Fruit fly (Drosophila melanogaster) whole organism, embryonic: ENCODE data around the gene por.

Experiments
- Atf3 ChIP-seq: fragments of 200-800 bp; sonication (Bioruptor generic); optimal IDR thresholded peaks from 3 replicates; lab custom pipeline; 2016; ENCODE audit warnings: missing biosample characterization, missing genetic modification characterization
- B-H2 ChIP-seq: fragments of 200-800 bp; sonication (Bioruptor generic); optimal IDR thresholded peaks from 2 replicates; lab custom pipeline; 2018; ENCODE audit warnings: missing biosample characterization, mild to moderate bottlenecking, missing genetic modification characterization
- Bteb2 ChIP-seq: fragments of 200-800 bp; sonication (Bioruptor generic); optimal IDR thresholded peaks from 2 replicates; lab custom pipeline; 2016; ENCODE audit warnings: missing biosample characterization, missing genetic modification characterization
- CG10654 ChIP-seq: fragments of 200-800 bp; sonication (Bioruptor generic); optimal IDR thresholded peaks from 2 replicates; lab custom pipeline; 2016; ENCODE audit warnings: missing biosample characterization, missing genetic modification characterization
- CG11093 ChIP-seq: fragments of 200-800 bp; sonication (Bioruptor generic); IDR thresholded peaks from 3 replicates; pipeline ENCODE4 v1.3.6; 2022; ENCODE audit warnings: missing biosample characterization, missing genetic modification characterization
- CG11247 ChIP-seq: fragments of 200-800 bp; sonication (Bioruptor generic); IDR thresholded peaks from 2 replicates; pipeline ENCODE4 v1.3.6; 2022; ENCODE audit warnings: missing biosample characterization, missing genetic modification characterization
- CG11696 ChIP-seq: fragments of 200-800 bp; sonication (Bioruptor generic); IDR thresholded peaks from 2 replicates; pipeline ENCODE4 v1.3.6; 2022; ENCODE audit warnings: missing biosample characterization, missing genetic modification characterization
- CG12219 ChIP-seq: fragments of 200-800 bp; sonication (Bioruptor generic); optimal IDR thresholded peaks from 3 replicates; lab custom pipeline; 2018; ENCODE audit warnings: missing biosample characterization, mild to moderate bottlenecking, missing genetic modification characterization
- CG12769 ChIP-seq: fragments of 200-800 bp; sonication (Bioruptor generic); optimal IDR thresholded peaks from 2 replicates; lab custom pipeline; 2019; ENCODE audit warnings: missing biosample characterization, mild to moderate bottlenecking, missing genetic modification characterization, moderate library complexity
- CG13287 ChIP-seq: fragments of 200-800 bp; sonication (Bioruptor generic); IDR thresholded peaks from 2 replicates; pipeline ENCODE4 v1.3.6; 2022; ENCODE audit warnings: missing biosample characterization, missing genetic modification characterization; ENCODE audit not compliant: partially characterized antibody
- CG14667 ChIP-seq: fragments of 200-800 bp; sonication (Bioruptor generic); IDR thresholded peaks from 2 replicates; pipeline ENCODE4 v1.3.6; 2022; ENCODE audit warnings: missing biosample characterization, missing genetic modification characterization
- CG17359 ChIP-seq: fragments of 200-800 bp; sonication (Bioruptor generic); optimal IDR thresholded peaks from 3 replicates; lab custom pipeline; 2018; ENCODE audit warnings: missing biosample characterization, mild to moderate bottlenecking, missing genetic modification characterization, moderate library complexity
- CG2116 ChIP-seq: fragments of 200-800 bp; sonication (Bioruptor generic); optimal IDR thresholded peaks from 3 replicates; lab custom pipeline; 2018; ENCODE audit warnings: missing biosample characterization, mild to moderate bottlenecking, missing genetic modification characterization
- CG2712 ChIP-seq: fragments of 200-800 bp; optimal IDR thresholded peaks from 3 replicates; lab custom pipeline; 2019; ENCODE audit warnings: missing biosample characterization, mild to moderate bottlenecking, missing genetic modification characterization, moderate library complexity
- CG31224 ChIP-seq: fragments of 200-800 bp; sonication (Bioruptor generic); IDR thresholded peaks from 2 replicates; pipeline ENCODE4 v1.3.6; 2022; ENCODE audit warnings: missing biosample characterization, missing genetic modification characterization
- CG31365 ChIP-seq: fragments of 200-800 bp; sonication (Bioruptor generic); optimal IDR thresholded peaks from 2 replicates; lab custom pipeline; 2018; ENCODE audit warnings: missing biosample characterization, mild to moderate bottlenecking, missing genetic modification characterization
- CG31388 ChIP-seq: fragments of 200-800 bp; sonication (Bioruptor generic); optimal IDR thresholded peaks from 2 replicates; lab custom pipeline; 2016; ENCODE audit warnings: missing biosample characterization, missing genetic modification characterization
- CG31441 ChIP-seq: fragments of 200-800 bp; sonication (Bioruptor generic); IDR thresholded peaks from 2 replicates; pipeline ENCODE4 v1.3.6; 2022; ENCODE audit warnings: missing biosample characterization, missing genetic modification characterization
- CG33557 ChIP-seq: fragments of 200-800 bp; sonication (Bioruptor generic); optimal IDR thresholded peaks from 2 replicates; lab custom pipeline; 2019; ENCODE audit warnings: missing biosample characterization, mild to moderate bottlenecking, missing genetic modification characterization, moderate library complexity
- CG4707 ChIP-seq: fragments of 200-800 bp; sonication (Bioruptor generic); optimal IDR thresholded peaks from 2 replicates; lab custom pipeline; 2018; ENCODE audit warnings: missing biosample characterization, mild to moderate bottlenecking, missing genetic modification characterization, moderate library complexity
- CG4730 ChIP-seq: fragments of 200-800 bp; sonication (Bioruptor generic); IDR thresholded peaks from 2 replicates; pipeline ENCODE4 v1.3.6; 2022; ENCODE audit warnings: missing biosample characterization, missing genetic modification characterization
- CG6254 ChIP-seq: fragments of 200-800 bp; sonication (Bioruptor generic); optimal IDR thresholded peaks from 3 replicates; lab custom pipeline; 2017; ENCODE audit warnings: mild to moderate bottlenecking, missing biosample characterization, missing genetic modification reagents, missing genetic modification characterization
- CG8089 ChIP-seq: fragments of 200-800 bp; sonication (Bioruptor generic); optimal IDR thresholded peaks from 3 replicates; lab custom pipeline; 2016; ENCODE audit warnings: missing biosample characterization, missing genetic modification characterization
- CG8281 ChIP-seq: fragments of 200-800 bp; sonication (Bioruptor generic); optimal IDR thresholded peaks from 2 replicates; lab custom pipeline; 2018; ENCODE audit warnings: missing biosample characterization, mild to moderate bottlenecking, missing genetic modification characterization, moderate library complexity
- Chrac-16 ChIP-seq: fragments of 200-800 bp; sonication (Bioruptor generic); optimal IDR thresholded peaks from 3 replicates; lab custom pipeline; 2016; ENCODE audit warnings: missing biosample characterization, missing genetic modification characterization
- Dip2 ChIP-seq: fragments of 200-800 bp; sonication (Bioruptor generic); IDR thresholded peaks from 2 replicates; pipeline ENCODE4 v1.3.6; 2022; ENCODE audit warnings: missing biosample characterization, missing genetic modification characterization
- Fer3 ChIP-seq: fragments of 200-800 bp; sonication (Bioruptor generic); optimal IDR thresholded peaks from 2 replicates; lab custom pipeline; 2018; ENCODE audit warnings: missing biosample characterization, mild to moderate bottlenecking, missing genetic modification characterization, moderate library complexity
- HmgD ChIP-seq: fragments of 200-800 bp; sonication (Bioruptor generic); optimal IDR thresholded peaks from 3 replicates; lab custom pipeline; 2016; ENCODE audit warnings: missing biosample characterization, missing genetic modification characterization
- Myb ChIP-seq: fragments of 200-800 bp; sonication (Bioruptor generic); optimal IDR thresholded peaks from 2 replicates; lab custom pipeline; 2016; ENCODE audit warnings: missing biosample characterization, missing genetic modification characterization
- Neu2 ChIP-seq: fragments of 200-800 bp; sonication (Bioruptor generic); optimal IDR thresholded peaks from 3 replicates; lab custom pipeline; 2016; ENCODE audit warnings: missing biosample characterization, missing genetic modification characterization, borderline replicate concordance
- Scr ChIP-seq: fragments of 200-800 bp; sonication (Bioruptor generic); IDR thresholded peaks from 2 replicates; pipeline ENCODE4 v1.3.6; 2022; ENCODE audit warnings: missing biosample characterization, missing genetic modification characterization; ENCODE audit not compliant: partially characterized antibody
- ac ChIP-seq: fragments of 200-800 bp; sonication (Bioruptor generic); optimal IDR thresholded peaks from 3 replicates; lab custom pipeline; 2017; ENCODE audit warnings: missing biosample characterization, mild to moderate bottlenecking, missing genetic modification characterization
- aop ChIP-seq: fragments of 200-800 bp; sonication (Bioruptor generic); IDR thresholded peaks from 2 replicates; pipeline ENCODE4 v1.3.6; 2022; ENCODE audit warnings: missing biosample characterization, missing genetic modification characterization
- az2 ChIP-seq: fragments of 200-800 bp; sonication (Bioruptor generic); optimal IDR thresholded peaks from 3 replicates; lab custom pipeline; 2016; ENCODE audit warnings: missing biosample characterization, missing genetic modification characterization
- br ChIP-seq: fragments of >200 bp; optimal IDR thresholded peaks from 2 replicates; lab custom pipeline; 2017
- dimm ChIP-seq: fragments of 200-800 bp; sonication (Bioruptor generic); IDR thresholded peaks from 2 replicates; pipeline ENCODE4 v1.3.6; 2022; ENCODE audit warnings: missing biosample characterization, missing genetic modification characterization
- fd64A ChIP-seq: fragments of 200-800 bp; sonication (Bioruptor generic); optimal IDR thresholded peaks from 3 replicates; lab custom pipeline; 2018; ENCODE audit warnings: missing biosample characterization, mild to moderate bottlenecking, missing genetic modification characterization
- gfzf ChIP-seq: fragments of 200-800 bp; sonication (Bioruptor generic); optimal IDR thresholded peaks from 2 replicates; lab custom pipeline; 2016; ENCODE audit warnings: missing biosample characterization, mild to moderate bottlenecking, missing genetic modification characterization, moderate library complexity
- inv ChIP-seq: fragments of 200-800 bp; sonication (Bioruptor generic); IDR thresholded peaks from 2 replicates; pipeline ENCODE4 v1.3.6; 2022; ENCODE audit warnings: missing biosample characterization, missing genetic modification characterization; ENCODE audit not compliant: partially characterized antibody
- nmo ChIP-seq: fragments of 200-800 bp; sonication (Bioruptor generic); optimal IDR thresholded peaks from 2 replicates; lab custom pipeline; 2018; ENCODE audit warnings: missing biosample characterization, mild to moderate bottlenecking, missing genetic modification characterization, moderate library complexity
- pan ChIP-seq, 4 experiments: fragments of >200 bp in 3 of 4; fragments of 200-800 bp in 1 of 4; sonication (Bioruptor generic) in 1 of 4; optimal IDR thresholded peaks in 3 of 4; IDR thresholded peaks in 1 of 4; 2 replicates each; pipeline versions ENCODE4 v1.3.6 to Lab custom; 2017 to 2022; ENCODE audit warnings: missing biosample characterization in 2 of 4, missing genetic modification characterization in 2 of 4, mixed read lengths in 1 of 4
- repo ChIP-seq: fragments of 200-800 bp; sonication (Bioruptor generic); optimal IDR thresholded peaks from 2 replicates; lab custom pipeline; 2016; ENCODE audit warnings: missing biosample characterization, missing genetic modification characterization
- slp2 ChIP-seq: fragments of 200-800 bp; sonication (Bioruptor generic); optimal IDR thresholded peaks from 2 replicates; lab custom pipeline; 2016; ENCODE audit warnings: missing biosample characterization, missing genetic modification characterization
- sna ChIP-seq: fragments of 200-800 bp; sonication (Bioruptor generic); IDR thresholded peaks from 2 replicates; pipeline ENCODE4 v1.3.6; 2022; ENCODE audit warnings: missing biosample characterization, missing genetic modification characterization; ENCODE audit not compliant: partially characterized antibody
- stwl ChIP-seq: fragments of 200-800 bp; sonication (Bioruptor generic); optimal IDR thresholded peaks from 3 replicates; lab custom pipeline; 2018; ENCODE audit warnings: missing biosample characterization, mild to moderate bottlenecking, missing genetic modification characterization, moderate library complexity
- tgo ChIP-seq: fragments of 200-800 bp; sonication (Bioruptor generic); IDR thresholded peaks from 3 replicates; pipeline ENCODE4 v1.3.6; 2022; ENCODE audit warnings: missing biosample characterization, missing genetic modification characterization
- unpg ChIP-seq: fragments of 200-800 bp; sonication (Bioruptor generic); optimal IDR thresholded peaks from 3 replicates; lab custom pipeline; 2018; ENCODE audit warnings: missing biosample characterization, mild to moderate bottlenecking, missing genetic modification characterization, moderate library complexity
- yki ChIP-seq: fragments of >200 bp; optimal IDR thresholded peaks from 3 replicates; lab custom pipeline; 2018
- zf30C ChIP-seq: fragments of 200-800 bp; sonication (Bioruptor generic); optimal IDR thresholded peaks from 3 replicates; lab custom pipeline; 2018; ENCODE audit warnings: missing biosample characterization, mild to moderate bottlenecking, missing genetic modification characterization

The por gene

dm6 chrX:18366033-18366850, 13.4 kb downstream of the por start, which contains the start of gene CrebB (continued):
- TF ChIP-seq Atf3: no peak
- TF ChIP-seq br (lab: Kevin White, UChicago): no peak
- TF ChIP-seq repo (GFP tag; lab: Kevin White, UChicago): no peak
- TF ChIP-seq tgo (GFP tag; lab: Robert Waterston, UW): peak; percentile 22; the same call in 1 of the 3 replicates
- no peak for TF ChIP-seq yki (lab: Kevin White, UChicago)
- TF ChIP-seq Dip2 (GFP tag; lab: Robert Waterston, UW): no peak
- no peak for TF ChIP-seq CG33557 (GFP tag; lab: Kevin White, UChicago)
- no peak for TF ChIP-seq CG31441 (GFP tag; lab: Robert Waterston, UW)
- no peak for TF ChIP-seq CG11093 (GFP tag; lab: Robert Waterston, UW)
- peak; percentile 70 for TF ChIP-seq zf30C
- TF ChIP-seq CG2712 (tag; lab: Kevin White, UChicago): no peak
- no peak for TF ChIP-seq CG8281 (tag; lab: Kevin White, UChicago)
- no peak; the same call in 1 of the 2 replicates for TF ChIP-seq CG31224 (GFP tag; lab: Robert Waterston, UW)
- no peak for TF ChIP-seq aop (GFP tag; lab: Robert Waterston, UW)
- TF ChIP-seq CG17359 (tag; lab: Kevin White, UChicago): peak; percentile 25
- no peak for TF ChIP-seq CG2116 (GFP tag; lab: Kevin White, UChicago)
- TF ChIP-seq CG31388: no peak
- TF ChIP-seq gfzf: no peak
- TF ChIP-seq dimm (GFP tag; lab: Robert Waterston, UW): no peak
- TF ChIP-seq sna (GFP tag; lab: Robert Waterston, UW): peak; percentile 39; the same call in 1 of the 2 replicates
- TF ChIP-seq unpg (GFP tag; lab: Kevin White, UChicago): peak; percentile 5
- peak; percentile 42 for TF ChIP-seq B-H2 (GFP tag; lab: Kevin White, UChicago)
- no peak for TF ChIP-seq CG31365 (tag; lab: Kevin White, UChicago)
- no peak for TF ChIP-seq Myb (GFP tag; lab: Kevin White, UChicago)
- 0 out of 2 replicates have a peak, but pooled peaks have one; percentile 28 for TF ChIP-seq inv (GFP tag; lab: Robert Waterston, UW)
- TF ChIP-seq nmo (GFP tag; lab: Kevin White, UChicago): peak; percentile 7
- TF ChIP-seq Bteb2 (GFP tag; lab: Kevin White, UChicago): peak; percentile 41
- TF ChIP-seq CG10654 (GFP tag; lab: Kevin White, UChicago): no peak
- TF ChIP-seq Neu2: no peak
- no peak for TF ChIP-seq slp2 (GFP tag; lab: Kevin White, UChicago)
- TF ChIP-seq CG13287: peak; percentile 60
- TF ChIP-seq CG11696 (GFP tag; lab: Robert Waterston, UW): no peak
- no peak for TF ChIP-seq stwl (tag; lab: Kevin White, UChicago)
- peak; percentile 44; the same call in 1 of the 2 replicates for TF ChIP-seq CG11247 (GFP tag; lab: Robert Waterston, UW)
- TF ChIP-seq fd64A (GFP tag; lab: Kevin White, UChicago): no peak
- TF ChIP-seq CG4730 (GFP tag; lab: Robert Waterston, UW): no peak
- no peak for TF ChIP-seq CG8089 (GFP tag; lab: Kevin White, UChicago)
- no peak for TF ChIP-seq az2
- TF ChIP-seq CG12769 (tag; lab: Kevin White, UChicago): peak; percentile 90
- TF ChIP-seq Fer3 (tag; lab: Kevin White, UChicago): peak; percentile 31
- TF ChIP-seq pan (optimal IDR thresholded peaks at IDR 0.05; lab: Kevin White, UChicago): no peak
- peak in 1 of 2 experiments; percentile 72 for TF ChIP-seq pan (GFP tag; optimal IDR thresholded peaks at IDR 0.05 in 1 of 2, IDR thresholded peaks at IDR 0.05 in 1 of 2)
- peak; percentile 1 for TF ChIP-seq Chrac-16 (GFP tag; lab: Kevin White, UChicago)
- no peak for TF ChIP-seq HmgD (GFP tag; lab: Kevin White, UChicago)
- no peak for TF ChIP-seq CG6254
- no peak for TF ChIP-seq CG14667 (GFP tag; lab: Robert Waterston, UW)
- TF ChIP-seq CG12219 (GFP tag; lab: Kevin White, UChicago): peak; percentile 35
- no peak for TF ChIP-seq CG4707 (GFP tag; lab: Kevin White, UChicago)
- TF ChIP-seq ac (GFP tag; lab: Kevin White, UChicago): no peak
- no peak for TF ChIP-seq Scr (GFP tag; lab: Robert Waterston, UW)
